Fruit fly (Drosophila melanogaster) whole organism, prepupa: ENCODE data around the gene CG43339.

Experiments used
- Blimp-1 ChIP-seq: fragments of 200-800 bp; sonication (Bioruptor generic); optimal IDR thresholded peaks from 3 replicates; lab custom pipeline; 2017; ENCODE audit warnings: missing biosample characterization, missing genetic modification characterization, mild to moderate bottlenecking, moderate library complexity, missing genetic modification reagents
- CG10631 ChIP-seq: fragments of 200-800 bp; sonication (Bioruptor generic); optimal IDR thresholded peaks from 2 replicates; lab custom pipeline; 2016; ENCODE audit warnings: missing biosample characterization, missing genetic modification characterization
- CG10669 ChIP-seq: fragments of 200-800 bp; sonication (Bioruptor generic); optimal IDR thresholded peaks from 3 replicates; lab custom pipeline; 2018; ENCODE audit warnings: missing biosample characterization, mild to moderate bottlenecking, missing genetic modification characterization, moderate library complexity
- CG11294 ChIP-seq: fragments of 200-800 bp; sonication (Bioruptor generic); IDR thresholded peaks from 2 replicates; pipeline ENCODE4 v1.3.6; 2022; ENCODE audit warnings: missing biosample characterization, missing genetic modification characterization
- CG11762 ChIP-seq: fragments of 200-800 bp; sonication (Bioruptor generic); optimal IDR thresholded peaks from 3 replicates; lab custom pipeline; 2016; ENCODE audit warnings: missing biosample characterization, missing genetic modification characterization; ENCODE audit not compliant: insufficient read depth
- CG11902 ChIP-seq: fragments of 200-800 bp; sonication (Bioruptor generic); optimal IDR thresholded peaks from 3 replicates; lab custom pipeline; 2016; ENCODE audit warnings: missing biosample characterization, missing genetic modification characterization
- CG15336 ChIP-seq: fragments of 200-800 bp; sonication (Bioruptor generic); IDR thresholded peaks from 2 replicates; pipeline ENCODE4 v1.3.6; 2022; ENCODE audit warnings: missing biosample characterization, missing genetic modification characterization
- CG1621 ChIP-seq: fragments of 200-800 bp; sonication (Bioruptor generic); optimal IDR thresholded peaks from 3 replicates; lab custom pipeline; 2018; ENCODE audit warnings: missing biosample characterization, mild to moderate bottlenecking, missing genetic modification characterization
- CG16779 ChIP-seq: fragments of 200-800 bp; sonication (Bioruptor generic); optimal IDR thresholded peaks from 3 replicates; lab custom pipeline; 2017; ENCODE audit warnings: missing biosample characterization, mild to moderate bottlenecking, missing genetic modification characterization
- CG3032 ChIP-seq: fragments of 200-800 bp; optimal IDR thresholded peaks from 2 replicates; lab custom pipeline; 2019; ENCODE audit warnings: missing biosample characterization, mild to moderate bottlenecking, missing genetic modification characterization, moderate library complexity
- CG31627 ChIP-seq: fragments of 200-800 bp; sonication (Bioruptor generic); optimal IDR thresholded peaks from 3 replicates; lab custom pipeline; 2016; ENCODE audit warnings: missing biosample characterization, missing genetic modification characterization
- CG32006 ChIP-seq: fragments of 200-800 bp; sonication (Bioruptor generic); optimal IDR thresholded peaks from 3 replicates; lab custom pipeline; 2017; ENCODE audit warnings: missing biosample characterization, mild to moderate bottlenecking, missing genetic modification characterization
- CG34406 ChIP-seq: fragments of 200-800 bp; sonication (Bioruptor generic); optimal IDR thresholded peaks from 3 replicates; lab custom pipeline; 2016; ENCODE audit warnings: missing biosample characterization, missing genetic modification characterization
- CG3919 ChIP-seq: fragments of 200-800 bp; sonication (Bioruptor generic); optimal IDR thresholded peaks from 3 replicates; lab custom pipeline; 2016; ENCODE audit warnings: missing biosample characterization, missing genetic modification characterization
- CG4318 ChIP-seq: fragments of 200-800 bp; sonication (Bioruptor generic); optimal IDR thresholded peaks from 3 replicates; lab custom pipeline; 2017; ENCODE audit warnings: missing biosample characterization, mild to moderate bottlenecking, missing genetic modification characterization
- CG6276 ChIP-seq: fragments of 200-800 bp; sonication (Bioruptor generic); optimal IDR thresholded peaks from 2 replicates; lab custom pipeline; 2017; ENCODE audit warnings: missing biosample characterization, mild to moderate bottlenecking, missing genetic modification characterization
- CG6792 ChIP-seq: fragments of 200-800 bp; sonication (Bioruptor generic); optimal IDR thresholded peaks from 3 replicates; lab custom pipeline; 2016; ENCODE audit warnings: missing biosample characterization, missing genetic modification characterization
- CG6808 ChIP-seq: fragments of 200-800 bp; sonication (Bioruptor generic); optimal IDR thresholded peaks from 3 replicates; lab custom pipeline; 2017; ENCODE audit warnings: missing biosample characterization, missing genetic modification characterization, mild to moderate bottlenecking, moderate library complexity, missing genetic modification reagents
- CG6854 ChIP-seq: fragments of 200-800 bp; sonication (Bioruptor generic); optimal IDR thresholded peaks from 2 replicates; lab custom pipeline; 2017; ENCODE audit warnings: missing biosample characterization, mild to moderate bottlenecking, missing genetic modification characterization
- CG7368 ChIP-seq: fragments of 200-800 bp; sonication (Bioruptor generic); optimal IDR thresholded peaks from 3 replicates; lab custom pipeline; 2016; ENCODE audit warnings: missing biosample characterization, missing genetic modification characterization
- CG8119 ChIP-seq: fragments of 200-800 bp; sonication (Bioruptor generic); IDR thresholded peaks from 3 replicates; pipeline ENCODE4 v1.3.6; 2022; ENCODE audit warnings: missing biosample characterization, missing genetic modification characterization
- CG8319 ChIP-seq: fragments of 200-800 bp; sonication (Bioruptor generic); optimal IDR thresholded peaks from 3 replicates; lab custom pipeline; 2016; ENCODE audit warnings: missing biosample characterization, missing genetic modification characterization
- CG8632 ChIP-seq: fragments of 200-800 bp; sonication (Bioruptor generic); optimal IDR thresholded peaks from 3 replicates; lab custom pipeline; 2016; ENCODE audit warnings: missing biosample characterization, missing genetic modification characterization
- CG9139 ChIP-seq: fragments of 200-800 bp; sonication (Bioruptor generic); optimal IDR thresholded peaks from 3 replicates; lab custom pipeline; 2017; ENCODE audit warnings: missing biosample characterization, mild to moderate bottlenecking, missing genetic modification characterization
- Eip75B ChIP-seq: fragments of 200-800 bp; sonication (Bioruptor generic); optimal IDR thresholded peaks from 3 replicates; lab custom pipeline; 2016; ENCODE audit warnings: missing biosample characterization, missing genetic modification characterization
- Eip78C ChIP-seq: fragments of 200-800 bp; sonication (Bioruptor generic); peaks from one replicate; lab custom pipeline; 2016; ENCODE audit warnings: missing biosample characterization, missing genetic modification characterization
- Eip93F ChIP-seq: fragments of 200-800 bp; sonication (Bioruptor generic); optimal IDR thresholded peaks from 2 replicates; lab custom pipeline; 2016; ENCODE audit warnings: missing biosample characterization, mild to moderate bottlenecking, missing genetic modification characterization
- Ets96B ChIP-seq: fragments of 200-800 bp; optimal IDR thresholded peaks from 2 replicates; lab custom pipeline; 2019; ENCODE audit warnings: missing biosample characterization, mild to moderate bottlenecking, missing genetic modification characterization, moderate library complexity
- Gug ChIP-seq: fragments of 200-800 bp; sonication (Bioruptor generic); IDR thresholded peaks from 2 replicates; pipeline ENCODE4 v1.3.6; 2022; ENCODE audit warnings: missing biosample characterization, missing genetic modification characterization
- Hr38 ChIP-seq: sonication (Bioruptor generic); optimal IDR thresholded peaks from 2 replicates; lab custom pipeline; 2016; ENCODE audit warnings: missing biosample characterization, missing genetic modification characterization
- Hr39 ChIP-seq: fragments of 200-800 bp; sonication (Bioruptor generic); optimal IDR thresholded peaks from 2 replicates; lab custom pipeline; 2016; ENCODE audit warnings: missing biosample characterization, missing genetic modification characterization
- Hr4 ChIP-seq: fragments of 200-800 bp; sonication (Bioruptor generic); optimal IDR thresholded peaks from 3 replicates; lab custom pipeline; 2016; ENCODE audit warnings: missing biosample characterization, missing genetic modification characterization
- OdsH ChIP-seq: fragments of 200-800 bp; sonication (Bioruptor generic); optimal IDR thresholded peaks from 3 replicates; lab custom pipeline; 2016; ENCODE audit warnings: missing biosample characterization, missing genetic modification characterization
- Sox102F ChIP-seq: fragments of 200-800 bp; sonication (Bioruptor generic); optimal IDR thresholded peaks from 2 replicates; lab custom pipeline; 2016; ENCODE audit warnings: missing biosample characterization, mild to moderate bottlenecking, missing genetic modification characterization
- dac ChIP-seq: fragments of 200-800 bp; sonication (Bioruptor generic); optimal IDR thresholded peaks from 2 replicates; lab custom pipeline; 2017; ENCODE audit warnings: missing biosample characterization, mild to moderate bottlenecking, missing genetic modification characterization
- eg ChIP-seq: fragments of 200-800 bp; sonication (Bioruptor generic); IDR thresholded peaks from 3 replicates; pipeline ENCODE4 v1.3.6; 2022; ENCODE audit warnings: missing biosample characterization, missing genetic modification characterization
- fd59A ChIP-seq: fragments of 200-800 bp; sonication (Bioruptor generic); optimal IDR thresholded peaks from 2 replicates; lab custom pipeline; 2017; ENCODE audit warnings: missing biosample characterization, mild to moderate bottlenecking, missing genetic modification characterization, missing genetic modification reagents
- fd85E ChIP-seq: fragments of 200-800 bp; sonication (Bioruptor generic); optimal IDR thresholded peaks from 3 replicates; lab custom pipeline; 2016; ENCODE audit warnings: missing biosample characterization, missing genetic modification characterization
- fkh ChIP-seq: fragments of 200-800 bp; sonication (Bioruptor generic); optimal IDR thresholded peaks from 3 replicates; lab custom pipeline; 2017; ENCODE audit warnings: missing biosample characterization, mild to moderate bottlenecking, missing genetic modification characterization, moderate library complexity
- lz ChIP-seq: fragments of 200-800 bp; sonication (Bioruptor generic); optimal IDR thresholded peaks from 3 replicates; lab custom pipeline; 2016; ENCODE audit warnings: missing biosample characterization, missing genetic modification characterization
- net ChIP-seq: fragments of 200-800 bp; sonication (Bioruptor generic); optimal IDR thresholded peaks from 3 replicates; lab custom pipeline; 2016; ENCODE audit warnings: missing biosample characterization, missing genetic modification characterization
- pdm3 ChIP-seq: fragments of 200-800 bp; sonication (Bioruptor generic); optimal IDR thresholded peaks from 3 replicates; lab custom pipeline; 2016; ENCODE audit warnings: missing biosample characterization, missing genetic modification characterization
- salr ChIP-seq, 2 experiments: fragments of 200-800 bp; sonication (Bioruptor generic); optimal IDR thresholded peaks; 3 replicates each; lab custom pipeline; 2016 to 2018; ENCODE audit warnings: missing biosample characterization in 2 of 2, missing genetic modification characterization in 2 of 2, mild to moderate bottlenecking in 1 of 2
- spab ChIP-seq: fragments of 200-800 bp; sonication (Bioruptor generic); optimal IDR thresholded peaks from 2 replicates; lab custom pipeline; 2017; ENCODE audit warnings: missing biosample characterization, mild to moderate bottlenecking, missing genetic modification characterization, missing genetic modification reagents
- ss ChIP-seq, 2 experiments: fragments of 200-800 bp; sonication (Bioruptor generic); optimal IDR thresholded peaks; 2 replicates in 1 of 2; 3 replicates in 1 of 2; lab custom pipeline; 2017 to 2018; ENCODE audit warnings: mild to moderate bottlenecking in 2 of 2, missing biosample characterization in 2 of 2, missing genetic modification characterization in 2 of 2, moderate library complexity in 1 of 2
- svp ChIP-seq: fragments of 200-800 bp; sonication (Bioruptor generic); peaks from one replicate; lab custom pipeline; 2016; ENCODE audit warnings: missing biosample characterization, missing genetic modification characterization
- vri ChIP-seq: fragments of 200-800 bp; sonication (Bioruptor generic); optimal IDR thresholded peaks from 3 replicates; lab custom pipeline; 2016; ENCODE audit warnings: missing biosample characterization, mild to moderate bottlenecking, missing genetic modification characterization

CG43339 gene

DNA sequence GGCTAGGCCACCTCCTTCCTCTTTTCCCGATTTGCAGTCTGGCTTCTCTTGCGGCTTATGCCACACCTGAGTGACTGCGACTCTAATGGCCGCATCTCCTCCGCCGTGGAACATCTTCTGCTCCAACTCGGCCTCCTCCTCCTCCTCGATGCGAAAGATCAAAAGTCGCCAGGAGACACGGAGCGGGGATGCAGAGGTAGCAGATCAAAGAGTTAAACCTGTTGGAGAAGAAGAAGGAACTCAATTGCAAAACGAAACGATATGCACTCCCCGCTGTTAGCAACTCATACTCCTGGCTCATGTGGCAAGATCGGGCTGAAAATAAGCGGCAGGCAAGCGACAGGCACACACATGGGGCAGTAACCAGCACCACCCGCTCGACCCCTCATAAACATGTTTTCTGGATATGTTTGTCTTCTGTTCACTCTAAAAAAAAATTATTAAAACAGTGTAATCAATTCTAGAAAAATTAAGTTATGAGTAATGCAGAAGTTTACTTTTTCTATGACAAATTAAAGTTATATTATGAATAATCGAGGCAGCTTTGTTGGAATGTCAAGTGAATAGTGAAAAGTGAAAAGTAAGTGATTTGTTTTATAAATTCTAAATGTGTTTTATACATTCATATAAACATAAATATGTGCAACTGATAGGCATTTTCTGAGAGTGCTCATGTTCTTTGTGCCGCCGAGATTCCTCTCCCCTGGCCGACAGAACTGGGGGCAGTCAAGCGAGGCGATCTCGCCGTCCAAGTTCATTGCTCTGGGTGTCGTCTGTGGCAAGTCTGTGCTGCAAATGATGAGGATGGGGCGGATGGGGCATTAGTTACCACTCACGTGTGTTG, 8.2 kb downstream of the CG43339 start (continued):
- TF ChIP-seq Eip93F (no peak), CG31627 (peak; percentile 80), CG8119 (peak; percentile 70), CG16779 (tag; lab: Kevin White, UChicago) (peak; percentile 50), CG6854 (GFP tag; lab: Kevin White, UChicago) (peak; percentile 13), CG34406 (GFP tag; lab: Kevin White, UChicago) (peak; percentile 71), Eip78C (GFP tag; lab: Kevin White, UChicago) (peak; percentile 95), Hr4 (GFP tag; lab: Kevin White, UChicago) (peak; percentile 50), Hr38 (GFP tag; lab: Kevin White, UChicago) (no peak), dac (peak; percentile 5), CG6808 (GFP tag; lab: Kevin White, UChicago) (peak; percentile 88), CG10631 (GFP tag; lab: Kevin White, UChicago) (peak; percentile 82), Ets96B (tag; lab: Kevin White, UChicago) (peak; percentile 87), CG9139 (GFP tag; lab: Kevin White, UChicago) (peak; percentile 79), Eip75B (peak; percentile 86), Gug (GFP tag; lab: Robert Waterston, UW) (peak; percentile 35; the same call in 1 of the 2 replicates), Blimp-1 (peak; percentile 65), fd85E (no peak), CG3919 (peak; percentile 73), CG11902 (GFP tag; lab: Kevin White, UChicago) (no peak), CG8632 (GFP tag; lab: Kevin White, UChicago) (peak; percentile 62), Hr39 (peak; percentile 70), pdm3 (GFP tag; lab: Kevin White, UChicago) (peak; percentile 76)

DNA sequence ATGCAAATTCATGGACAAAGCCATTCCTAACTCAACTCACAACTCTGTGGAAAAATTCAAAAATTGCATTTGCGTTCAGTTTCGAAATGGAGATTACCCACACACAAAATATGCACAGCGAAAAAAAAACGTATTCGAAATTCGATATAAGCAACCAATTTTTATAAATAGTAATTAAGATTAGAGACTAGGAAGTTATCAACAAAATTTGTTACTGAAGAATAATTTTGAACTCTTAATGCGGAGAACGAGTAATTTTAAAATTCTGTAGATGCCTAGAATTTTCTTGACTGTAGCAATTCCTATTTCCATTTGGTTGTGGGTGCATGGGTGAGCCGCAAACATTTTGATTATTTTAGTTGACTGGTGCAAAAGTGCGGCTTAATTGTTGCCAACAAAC, 9.7 kb downstream of the CG43339 start:
- TF ChIP-seq CG34406 (GFP tag; lab: Kevin White, UChicago) (no peak), ss (GFP tag; optimal IDR thresholded peaks at IDR 0.05; lab: Kevin White, UChicago) (no peak), CG3919 (peak; percentile 18), CG9139 (GFP tag; lab: Kevin White, UChicago) (no peak), eg (GFP tag; lab: Robert Waterston, UW) (peak; percentile 57), CG15336 (GFP tag; lab: Robert Waterston, UW) (peak; percentile 52), spab (GFP tag; lab: Kevin White, UChicago) (no peak), CG6792 (GFP tag; lab: Kevin White, UChicago) (no peak), Eip93F (no peak), CG10631 (GFP tag; lab: Kevin White, UChicago) (peak; percentile 26), CG32006 (peak; percentile 44), CG4318 (GFP tag; lab: Kevin White, UChicago) (peak; percentile 15), lz (GFP tag; lab: Kevin White, UChicago) (peak; percentile 21), svp (GFP tag; lab: Kevin White, UChicago) (peak; percentile 70), CG6808 (GFP tag; lab: Kevin White, UChicago) (no peak), CG7368 (GFP tag; lab: Kevin White, UChicago) (no peak), CG11762 (no peak), CG11902 (GFP tag; lab: Kevin White, UChicago) (no peak), CG8119 (0 out of 3 replicates have a peak, but pooled peaks have one; percentile 20), Sox102F (no peak), fkh (GFP tag; lab: Kevin White, UChicago) (no peak), CG6276 (GFP tag; lab: Kevin White, UChicago) (peak; percentile 22), Eip75B (no peak), OdsH (GFP tag; lab: Kevin White, UChicago) (peak; percentile 35), net (peak; percentile 24), CG8319 (GFP tag; lab: Kevin White, UChicago) (no peak), vri (GFP tag; lab: Kevin White, UChicago) (no peak), fd59A (GFP tag; lab: Kevin White, UChicago) (no peak), CG11294 (GFP tag; lab: Robert Waterston, UW) (no peak), CG10669 (GFP tag; lab: Kevin White, UChicago) (no peak), dac (no peak), salr (GFP tag; optimal IDR thresholded peaks at IDR 0.05; lab: Kevin White, UChicago) (peak in 1 of 2 experiments; percentile 19), CG16779 (tag; lab: Kevin White, UChicago) (no peak), CG31627 (peak; percentile 34), CG1621 (tag; lab: Kevin White, UChicago) (no peak), CG3032 (tag; lab: Kevin White, UChicago) (no peak), Gug (GFP tag; lab: Robert Waterston, UW) (peak; percentile 23; the same call in 1 of the 2 replicates), fd85E (no peak)
